Worm (Caenorhabditis elegans) whole organism, L2 larva: ENCODE results near the gene str-205.

Experiments used
- ama-1 ChIP-seq: fragments of 150-350 bp; optimal IDR thresholded peaks from 2 replicates; lab custom pipeline; 2018; ENCODE audit warnings: inconsistent platforms
- ceh-16 ChIP-seq: fragments of 150-350 bp; optimal IDR thresholded peaks from 2 replicates; lab custom pipeline; 2014; ENCODE audit warnings: missing biosample characterization, missing genetic modification characterization
- ceh-82 ChIP-seq: fragments of 150-350 bp; optimal IDR thresholded peaks from 2 replicates; lab custom pipeline; 2014; ENCODE audit warnings: missing biosample characterization, missing genetic modification characterization
- elt-1 ChIP-seq: fragments of 150-350 bp; optimal IDR thresholded peaks from 2 replicates; lab custom pipeline; 2014; ENCODE audit warnings: missing biosample characterization, missing genetic modification characterization
- elt-3 ChIP-seq: sonication (generic microtip); optimal IDR thresholded peaks from 2 replicates; lab custom pipeline; 2017; ENCODE audit warnings: missing biosample characterization, missing genetic modification characterization
- fos-1 ChIP-seq: fragments of 150-350 bp; optimal IDR thresholded peaks from 2 replicates; lab custom pipeline; 2014; ENCODE audit warnings: missing biosample characterization, missing genetic modification characterization
- mab-5 ChIP-seq: fragments of 150-350 bp; optimal IDR thresholded peaks from 2 replicates; lab custom pipeline; 2014; ENCODE audit warnings: missing biosample characterization, missing genetic modification characterization
- nhr-11 ChIP-seq: fragments of 150-350 bp; optimal IDR thresholded peaks from 2 replicates; lab custom pipeline; 2014; ENCODE audit warnings: missing biosample characterization, missing genetic modification characterization
- nhr-237 ChIP-seq: fragments of 150-350 bp; optimal IDR thresholded peaks from 2 replicates; lab custom pipeline; 2014; ENCODE audit warnings: missing biosample characterization, missing genetic modification characterization
- skn-1 ChIP-seq: sonication (generic microtip); optimal IDR thresholded peaks from 2 replicates; lab custom pipeline; 2017; ENCODE audit warnings: missing biosample characterization, missing genetic modification characterization
- snpc-4 ChIP-seq: fragments of 150-350 bp; optimal IDR thresholded peaks from 2 replicates; lab custom pipeline; 2014; ENCODE audit warnings: missing biosample characterization, missing genetic modification characterization
- unc-55 ChIP-seq: fragments of 150-350 bp; sonication (generic microtip); optimal IDR thresholded peaks from 3 replicates; lab custom pipeline; 2014; ENCODE audit warnings: missing biosample characterization, missing genetic modification reagents, missing genetic modification characterization
- zag-1 ChIP-seq: fragments of 150-350 bp; optimal IDR thresholded peaks from 2 replicates; lab custom pipeline; 2014; ENCODE audit warnings: missing biosample characterization, missing genetic modification characterization

DNA sequence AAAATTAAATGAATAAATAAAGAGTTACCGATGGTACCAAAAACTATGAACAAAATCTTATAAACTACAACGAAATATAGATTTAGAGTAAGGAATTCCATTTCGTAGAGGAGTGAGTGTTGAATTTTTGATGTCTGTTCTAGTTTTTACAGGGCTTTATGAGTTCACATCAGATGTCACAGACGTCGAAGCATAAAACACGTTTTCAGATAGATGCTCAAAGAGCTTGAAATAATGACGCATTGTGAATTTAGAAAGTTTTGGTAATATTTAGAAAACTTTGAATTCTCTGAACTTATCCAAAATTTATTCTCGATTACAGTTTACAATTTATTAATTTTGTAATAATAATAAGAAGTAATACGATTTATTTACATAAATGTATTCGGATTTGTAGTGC lies 43.2 kb upstream of the str-205 start, which contains the start of gene srsx-9:
- TF ChIP-seq ceh-16 (tag; lab: Kevin White, UChicago) (no peak), fos-1 (tag; lab: Kevin White, UChicago) (no peak), nhr-11 (no peak), ama-1 (lab: Kevin White, UChicago) (no peak), unc-55 (GFP tag; lab: Kevin White, UChicago) (no peak), nhr-237 (no peak), zag-1 (tag; lab: Kevin White, UChicago) (no peak), snpc-4 (tag; lab: Kevin White, UChicago) (no peak), mab-5 (tag; lab: Kevin White, UChicago) (no peak), skn-1 (no peak), elt-3 (tag; lab: Kevin White, UChicago) (no peak), elt-1 (tag; lab: Kevin White, UChicago) (no peak), ceh-82 (tag; lab: Kevin White, UChicago) (no peak)
